Fruit fly (Drosophila melanogaster): ENCODE measurements around the gene oc.

dm6 chrX:8677434-8677833 is 27.0 kb upstream of the oc start:
- TF ChIP-seq psq (optimal IDR thresholded peaks at IDR 0.05) = no peak
- no peak for TF ChIP-seq h (optimal IDR thresholded peaks at IDR 0.05)
- no peak for TF ChIP-seq Sin3A (optimal IDR thresholded peaks at IDR 0.05)
- no peak for TF ChIP-seq insv (optimal IDR thresholded peaks at IDR 0.05)

Data from Kc167 (cell line).